Worm (Caenorhabditis elegans): ENCODE measurements around the gene R04B5.1.

R04B5.1 gene

DNA sequence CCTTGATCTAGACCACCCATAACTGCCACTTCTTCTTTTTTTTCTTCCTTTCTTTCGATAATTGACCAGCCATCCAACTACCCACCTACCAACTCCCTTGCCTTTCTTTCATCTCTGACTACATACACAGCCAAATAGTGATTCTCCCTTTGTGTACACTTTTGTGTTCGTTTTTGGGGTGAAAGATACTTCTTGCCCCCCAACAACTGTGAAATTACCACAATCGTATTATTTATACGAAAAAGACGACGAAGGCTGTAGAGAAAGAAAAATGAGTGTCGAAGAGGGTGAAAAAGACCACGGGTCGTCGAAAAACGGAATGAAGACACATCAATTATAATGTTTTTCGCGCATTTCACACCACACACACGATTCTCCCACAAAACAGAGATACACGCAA lies 31.6 kb downstream of the R04B5.1 start (continued):
- TF ChIP-seq sptf-1 (tag; optimal IDR thresholded peaks at IDR 0.05) (no peak), lin-14 (GFP tag; optimal IDR thresholded peaks at IDR 0.05) (peak; percentile 54), fkh-8 (tag; optimal IDR thresholded peaks at IDR 0.05) (no peak), ceh-90 (tag; optimal IDR thresholded peaks at IDR 0.05) (no peak), nhr-71 (tag; optimal IDR thresholded peaks at IDR 0.05) (no peak), ces-1 (GFP tag; optimal IDR thresholded peaks at IDR 0.05) (no peak), aly-2 (tag; optimal IDR thresholded peaks at IDR 0.05) (no peak), isw-1 (GFP tag; IDR thresholded peaks at IDR 0.05) (no peak), lin-39 (tag; optimal IDR thresholded peaks at IDR 0.05) (no peak), efl-1 (optimal IDR thresholded peaks at IDR 0.05) (no peak), efl-1 (GFP tag; optimal IDR thresholded peaks at IDR 0.05 in 1 of 2) (peak in 1 of 2 experiments; percentile 72), fkh-10 (GFP tag; optimal IDR thresholded peaks at IDR 0.05) (no peak), F16B12.6 (tag; optimal IDR thresholded peaks at IDR 0.05) (no peak), unc-130 (tag; optimal IDR thresholded peaks at IDR 0.05) (no peak), nhr-77 (tag; optimal IDR thresholded peaks at IDR 0.05) (no peak), ceh-82 (tag; optimal IDR thresholded peaks at IDR 0.05) (no peak), unc-62 (GFP tag; optimal IDR thresholded peaks at IDR 0.05) (no peak), lir-3 (tag; optimal IDR thresholded peaks at IDR 0.05; ENCODE audit: poor library complexity) (no peak), lin-15B (tag; optimal IDR thresholded peaks at IDR 0.05) (no peak), snu-23 (GFP tag; optimal IDR thresholded peaks at IDR 0.05) (peak; percentile 1), hlh-17 (GFP tag; optimal IDR thresholded peaks at IDR 0.05; ENCODE audit: borderline replicate concordance) (no peak), pax-3 (tag; optimal IDR thresholded peaks at IDR 0.05) (no peak)

DNA sequence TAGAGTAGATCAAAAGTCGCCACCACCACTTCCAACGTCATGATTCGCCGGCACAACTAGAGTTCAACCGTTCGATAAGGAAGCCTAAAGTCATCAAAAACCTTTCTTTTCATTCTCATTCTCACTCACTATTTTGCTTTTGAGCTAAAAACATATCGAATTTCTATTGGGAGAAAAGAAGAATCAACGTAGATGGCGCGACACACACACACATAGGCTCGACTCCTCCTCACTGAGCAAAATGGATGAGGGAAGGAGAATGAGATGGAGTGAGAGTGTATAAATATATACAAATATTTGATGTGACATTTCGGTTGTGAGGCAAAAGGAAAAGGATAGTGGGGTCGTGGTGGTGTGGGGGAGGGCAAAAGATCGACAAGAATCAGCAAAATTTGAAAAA lies 33.4 kb downstream of the R04B5.1 start:
- TF ChIP-seq nhr-28 (tag; optimal IDR thresholded peaks at IDR 0.05) (no peak), snpc-4 (tag; optimal IDR thresholded peaks at IDR 0.05) (no peak), mep-1 (tag; optimal IDR thresholded peaks at IDR 0.05) (peak; percentile 9), nhr-85 (tag) (peak; percentile 16), F16B12.6 (tag; optimal IDR thresholded peaks at IDR 0.05) (no peak), lin-14 (GFP tag; optimal IDR thresholded peaks at IDR 0.05) (peak; percentile 9), tlp-1 (tag; optimal IDR thresholded peaks at IDR 0.05) (no peak)

- TF ChIP-seq fkh-8 (tag; optimal IDR thresholded peaks at IDR 0.05) = no peak
- TF ChIP-seq fkh-4 (tag; optimal IDR thresholded peaks at IDR 0.05; ENCODE audit: borderline replicate concordance) = no peak
- TF ChIP-seq tbx-2 (tag; optimal IDR thresholded peaks at IDR 0.05) = peak; percentile 82
- peak; percentile 49 for TF ChIP-seq nhr-77 (tag; optimal IDR thresholded peaks at IDR 0.05)
- TF ChIP-seq egl-13 (tag; optimal IDR thresholded peaks at IDR 0.05) = no peak
- TF ChIP-seq unc-98 (GFP tag; IDR thresholded peaks at IDR 0.05) = no peak
- no peak for TF ChIP-seq nhr-12 (tag; optimal IDR thresholded peaks at IDR 0.05)
- TF ChIP-seq sup-37 (GFP tag; optimal IDR thresholded peaks at IDR 0.05) = no peak
- no peak for TF ChIP-seq ces-1 (GFP tag; optimal IDR thresholded peaks at IDR 0.05)
- TF ChIP-seq mdl-1 (tag; optimal IDR thresholded peaks at IDR 0.05) = peak in 1 of 2 experiments; percentile 80
- no peak for TF ChIP-seq tlp-1 (tag; optimal IDR thresholded peaks at IDR 0.05)
- no peak for TF ChIP-seq sptf-1 (tag; optimal IDR thresholded peaks at IDR 0.05)
- TF ChIP-seq nhr-20 (tag; optimal IDR thresholded peaks at IDR 0.05) = peak; percentile 91
- TF ChIP-seq snu-23 (GFP tag; optimal IDR thresholded peaks at IDR 0.05) = peak; percentile 87
- peak in 2 of 3 experiments; percentile 35 to 64 for TF ChIP-seq ceh-82 (tag; optimal IDR thresholded peaks at IDR 0.05)
- peak in 2 of 6 experiments; percentile 76 to 93 for TF ChIP-seq elt-3 (tag; optimal IDR thresholded peaks at IDR 0.05)
- TF ChIP-seq mep-1 (tag; optimal IDR thresholded peaks at IDR 0.05) = peak; percentile 62
- peak; percentile 20 for TF ChIP-seq nhr-11 (tag; optimal IDR thresholded peaks at IDR 0.05)
- TF ChIP-seq lin-14 (GFP tag; optimal IDR thresholded peaks at IDR 0.05) = peak; percentile 89
- TF ChIP-seq nhr-47 (tag; optimal IDR thresholded peaks at IDR 0.05) = peak; percentile 73
- peak; percentile 93 for TF ChIP-seq grh-1 (GFP tag; IDR thresholded peaks at IDR 0.05)
- no peak for TF ChIP-seq dsc-1 (tag; optimal IDR thresholded peaks at IDR 0.05)
- TF ChIP-seq nhr-76 (tag; optimal IDR thresholded peaks at IDR 0.05) = no peak
- no peak for TF ChIP-seq nhr-237 (tag; optimal IDR thresholded peaks at IDR 0.05)
- TF ChIP-seq nhr-71 (tag; optimal IDR thresholded peaks at IDR 0.05) = peak; percentile 88
- TF ChIP-seq alr-1 (tag; optimal IDR thresholded peaks at IDR 0.05; ENCODE audit: borderline replicate concordance) = no peak
- TF ChIP-seq isw-1 (GFP tag; IDR thresholded peaks at IDR 0.05) = no peak
- peak; percentile 46 to 71 for TF ChIP-seq lin-35 (GFP tag; optimal IDR thresholded peaks at IDR 0.05)
- peak; percentile 78 to 94 for TF ChIP-seq lsy-2 (tag; optimal IDR thresholded peaks at IDR 0.05)
- no peak for TF ChIP-seq pqm-1 (tag; optimal IDR thresholded peaks at IDR 0.05)
- peak; percentile 60 for TF ChIP-seq rnt-1 (tag; optimal IDR thresholded peaks at IDR 0.05)
- no peak for TF ChIP-seq jun-1 (tag; optimal IDR thresholded peaks at IDR 0.05)
Measured at ce11 chrV:10043234-10043796, 34.8 kb downstream of the R04B5.1 start, which contains the start of gene T06E8.8. Gene T06E8.8 (plus strand): TSS chrV:10043746.
